Fruit fly (Drosophila melanogaster) whole organism, wandering third instar larva: Measurements from ENCODE around the gene CG14695.

Source experiments
- Jra ChIP-seq: sonication (Bioruptor generic); optimal IDR thresholded peaks from 2 replicates; lab custom pipeline; 2016; ENCODE audit warnings: missing biosample characterization, missing genetic modification characterization
- Mio ChIP-seq: sonication (Bioruptor generic); optimal IDR thresholded peaks from 2 replicates; lab custom pipeline; 2016; ENCODE audit warnings: missing biosample characterization, missing genetic modification characterization
- Rel ChIP-seq, 2 experiments: fragments of 200-800 bp; sonication (Bioruptor generic) in 1 of 2; optimal IDR thresholded peaks; 2 replicates in 1 of 2; 3 replicates in 1 of 2; lab custom pipeline; 2016 to 2019; ENCODE audit warnings: mild to moderate bottlenecking in 2 of 2, missing biosample characterization in 2 of 2, missing genetic modification characterization in 2 of 2, moderate library complexity in 1 of 2
- Sp1 ChIP-seq: fragments of 200-800 bp; sonication (Bioruptor generic); optimal IDR thresholded peaks from 3 replicates; lab custom pipeline; 2019; ENCODE audit warnings: missing biosample characterization, mild to moderate bottlenecking, missing genetic modification characterization, moderate library complexity
- dsf ChIP-seq: sonication (Bioruptor generic); optimal IDR thresholded peaks from 2 replicates; lab custom pipeline; 2016; ENCODE audit warnings: missing biosample characterization, missing genetic modification characterization, borderline replicate concordance
- ey ChIP-seq: fragments of 200-800 bp; sonication (Bioruptor generic); optimal IDR thresholded peaks from 2 replicates; lab custom pipeline; 2016; ENCODE audit warnings: missing biosample characterization, missing genetic modification characterization
- h ChIP-seq: fragments of 200-800 bp; sonication (Bioruptor generic); optimal IDR thresholded peaks from 3 replicates; lab custom pipeline; 2016; ENCODE audit warnings: missing biosample characterization, mild to moderate bottlenecking, missing genetic modification characterization
- psq ChIP-seq: fragments of 200-800 bp; sonication (Bioruptor generic); optimal IDR thresholded peaks from 3 replicates; lab custom pipeline; 2017; ENCODE audit warnings: missing biosample characterization, mild to moderate bottlenecking, missing genetic modification characterization, moderate library complexity
- sage ChIP-seq: fragments of 200-800 bp; sonication (Bioruptor generic); optimal IDR thresholded peaks from 2 replicates; lab custom pipeline; 2016; ENCODE audit warnings: missing biosample characterization, mild to moderate bottlenecking, missing genetic modification characterization

- TF ChIP-seq Jra (GFP tag; lab: Kevin White, UChicago): no peak
- no peak for TF ChIP-seq sage (GFP tag; lab: Kevin White, UChicago)
- TF ChIP-seq Mio (GFP tag; lab: Kevin White, UChicago): no peak
- no peak for TF ChIP-seq Sp1 (GFP tag; lab: Kevin White, UChicago)
- no peak for TF ChIP-seq psq (GFP tag; lab: Kevin White, UChicago)
- no peak for TF ChIP-seq ey (GFP tag; lab: Kevin White, UChicago)
- TF ChIP-seq Rel (GFP tag; optimal IDR thresholded peaks at IDR 0.05; lab: Kevin White, UChicago): no peak
- no peak for TF ChIP-seq Rel (tag; optimal IDR thresholded peaks at IDR 0.05; lab: Kevin White, UChicago)
- no peak for TF ChIP-seq dsf (GFP tag; lab: Kevin White, UChicago)
- no peak for TF ChIP-seq h
Observed at dm6 chr3R:10877808-10878207, 1.3 kb downstream of the CG14695 start.
